Fruit fly (Drosophila melanogaster): ENCODE results near the gene Pa1.
A peak's percentile ranks its signal among the peaks of the same experiment; 100 is the strongest.

Gene Pa1

dm6 chrX:11340719-11341322 lies 18.2 kb upstream of the Pa1 start:
- TF ChIP-seq eg (GFP tag; IDR thresholded peaks at IDR 0.05) (peak; percentile 53; the same call in 2 of the 3 replicates), CG11762 (GFP tag; optimal IDR thresholded peaks at IDR 0.05; ENCODE audit: insufficient read depth) (no peak), OdsH (GFP tag; optimal IDR thresholded peaks at IDR 0.05) (peak; percentile 35), CG3032 (tag; optimal IDR thresholded peaks at IDR 0.05) (peak; percentile 22), fd59A (GFP tag; optimal IDR thresholded peaks at IDR 0.05) (no peak), fkh (GFP tag; optimal IDR thresholded peaks at IDR 0.05) (no peak), CG10669 (GFP tag; optimal IDR thresholded peaks at IDR 0.05) (no peak), CG8119 (GFP tag; IDR thresholded peaks at IDR 0.05) (no peak), Hr39 (GFP tag; optimal IDR thresholded peaks at IDR 0.05) (peak; percentile 34), vri (GFP tag; optimal IDR thresholded peaks at IDR 0.05) (no peak), Eip78C (GFP tag) (peak; percentile 63), Ets96B (tag; optimal IDR thresholded peaks at IDR 0.05) (peak; percentile 14), esn (GFP tag; optimal IDR thresholded peaks at IDR 0.05) (peak; percentile 28), Hr38 (GFP tag; optimal IDR thresholded peaks at IDR 0.05) (no peak), svp (GFP tag) (peak; percentile 74), Hr4 (GFP tag; optimal IDR thresholded peaks at IDR 0.05) (peak; percentile 48), Eip93F (GFP tag; optimal IDR thresholded peaks at IDR 0.05) (no peak), CG11902 (GFP tag; optimal IDR thresholded peaks at IDR 0.05) (no peak), Eip75B (GFP tag; optimal IDR thresholded peaks at IDR 0.05) (peak; percentile 17), lz (GFP tag; optimal IDR thresholded peaks at IDR 0.05) (peak; percentile 17), dac (GFP tag; optimal IDR thresholded peaks at IDR 0.05) (no peak), topi (GFP tag; optimal IDR thresholded peaks at IDR 0.05) (peak; percentile 26), spab (GFP tag; optimal IDR thresholded peaks at IDR 0.05) (no peak), Sox102F (GFP tag; optimal IDR thresholded peaks at IDR 0.05) (no peak), dsx (GFP tag; optimal IDR thresholded peaks at IDR 0.05; ENCODE audit: poor library complexity, severe bottlenecking) (no peak), CG8632 (GFP tag; optimal IDR thresholded peaks at IDR 0.05) (no peak), cyc (GFP tag; optimal IDR thresholded peaks at IDR 0.05) (no peak), CG16779 (tag; optimal IDR thresholded peaks at IDR 0.05) (no peak), Sox15 (GFP tag; optimal IDR thresholded peaks at IDR 0.05) (peak; percentile 5), CG9139 (GFP tag; optimal IDR thresholded peaks at IDR 0.05) (no peak), Ets21C (GFP tag; optimal IDR thresholded peaks at IDR 0.05) (no peak), salr (GFP tag; optimal IDR thresholded peaks at IDR 0.05) (peak in 1 of 2 experiments; percentile 15), CG4318 (GFP tag; optimal IDR thresholded peaks at IDR 0.05) (no peak), CG6276 (GFP tag; optimal IDR thresholded peaks at IDR 0.05) (no peak), CG1621 (tag; optimal IDR thresholded peaks at IDR 0.05) (no peak), CG6854 (GFP tag; optimal IDR thresholded peaks at IDR 0.05) (no peak), CG31627 (GFP tag; optimal IDR thresholded peaks at IDR 0.05) (peak; percentile 29), CG34406 (GFP tag; optimal IDR thresholded peaks at IDR 0.05) (no peak), achi (GFP tag; optimal IDR thresholded peaks at IDR 0.05) (peak; percentile 43), CG6163 (GFP tag; IDR thresholded peaks at IDR 0.05) (peak; percentile 35; the same call in 1 of the 3 replicates), Sox14 (GFP tag; optimal IDR thresholded peaks at IDR 0.05) (peak; percentile 4), Blimp-1 (GFP tag; optimal IDR thresholded peaks at IDR 0.05) (no peak), CG11294 (GFP tag; IDR thresholded peaks at IDR 0.05) (no peak), CG7368 (GFP tag; optimal IDR thresholded peaks at IDR 0.05) (no peak), CG3919 (GFP tag; optimal IDR thresholded peaks at IDR 0.05) (peak; percentile 52), CG32006 (GFP tag; optimal IDR thresholded peaks at IDR 0.05) (peak; percentile 53), acj6 (GFP tag; optimal IDR thresholded peaks at IDR 0.05) (peak; percentile 39), fd85E (GFP tag; optimal IDR thresholded peaks at IDR 0.05) (no peak), CG6808 (GFP tag; optimal IDR thresholded peaks at IDR 0.05) (no peak), Met (GFP tag; optimal IDR thresholded peaks at IDR 0.05) (peak; percentile 4), Smox (GFP tag; optimal IDR thresholded peaks at IDR 0.05) (peak; percentile 33)
